Worm (Caenorhabditis elegans) whole organism, midembryonic: ENCODE measurements around the gene M151.3.

Source experiments
- T22C8.4 ChIP-seq: fragments of 200-800 bp; sonication (Bioruptor generic); IDR thresholded peaks from 2 replicates; pipeline ENCODE4 v1.3.6; 2022; ENCODE audit warnings: missing genetic modification characterization, missing compliant biosample characterization
- flt-1 ChIP-seq: fragments of 200-800 bp; sonication (Bioruptor generic); IDR thresholded peaks from 2 replicates; pipeline ENCODE4 v1.3.6; 2022; ENCODE audit warnings: missing genetic modification characterization, missing compliant biosample characterization
- klf-2 ChIP-seq: fragments of 200-800 bp; sonication (Bioruptor generic); conservative IDR thresholded peaks from 2 replicates; pipeline ENCODE4 v1.3.6; 2022; ENCODE audit warnings: missing genetic modification reagents, missing genetic modification characterization, missing compliant biosample characterization
- med-1 ChIP-seq: sonication (generic microtip); optimal IDR thresholded peaks from 2 replicates; lab custom pipeline; 2017; ENCODE audit warnings: missing genetic modification characterization, mild to moderate bottlenecking, missing compliant biosample characterization, antibody characterized with exemption, missing genetic modification reagents; ENCODE audit not compliant: insufficient read depth
- ref-1 ChIP-seq: fragments of 200-800 bp; sonication (Bioruptor generic); conservative IDR thresholded peaks from 2 replicates; pipeline ENCODE4 v1.3.6; 2022; ENCODE audit warnings: missing genetic modification reagents, missing genetic modification characterization, missing compliant biosample characterization
- tab-1 ChIP-seq: fragments of 200-800 bp; sonication (Bioruptor generic); IDR thresholded peaks from 2 replicates; pipeline ENCODE4 v1.3.6; 2022; ENCODE audit warnings: missing genetic modification characterization, missing compliant biosample characterization
- ztf-23 ChIP-seq: fragments of 200-800 bp; sonication (Bioruptor generic); IDR thresholded peaks from 2 replicates; pipeline ENCODE4 v1.3.6; 2022; ENCODE audit warnings: missing genetic modification reagents, missing genetic modification characterization, missing compliant biosample characterization
- ztf-29 ChIP-seq: fragments of 200-800 bp; sonication (Bioruptor generic); IDR thresholded peaks from 2 replicates; pipeline ENCODE4 v1.3.6; 2022; ENCODE audit warnings: missing genetic modification reagents, missing genetic modification characterization, missing compliant biosample characterization

DNA sequence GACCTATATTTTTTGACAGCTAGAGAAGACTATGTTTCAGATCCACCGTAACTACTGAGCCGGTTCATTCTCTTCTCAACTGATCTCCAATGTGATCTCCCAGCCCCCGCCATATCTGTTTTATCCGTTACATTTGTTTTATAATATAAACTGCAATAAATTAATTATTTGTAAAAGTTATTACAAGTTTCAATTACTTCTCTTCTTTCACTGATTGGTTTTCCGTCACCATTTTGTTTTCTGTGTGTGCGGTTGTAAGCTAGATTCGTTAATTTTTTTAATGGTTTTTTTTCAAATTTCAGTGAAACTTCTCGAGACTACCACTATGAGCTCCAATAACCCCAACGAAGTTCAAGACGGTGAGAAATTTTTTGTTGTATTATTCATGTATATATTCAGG, 3.8 kb downstream of the M151.3 start, which contains the start of gene M151.2:
- TF ChIP-seq flt-1 (GFP tag; lab: Robert Waterston, UW) (no peak), klf-2 (no peak), ref-1 (GFP tag; lab: Robert Waterston, UW) (no peak), med-1 (GFP tag; lab: Kevin White, UChicago) (no peak), T22C8.4 (no peak), ztf-29 (GFP tag; lab: Robert Waterston, UW) (no peak), tab-1 (no peak), ztf-23 (GFP tag; lab: Robert Waterston, UW) (no peak)
